Worm (Caenorhabditis elegans) whole organism, L3 larva: Measurements from ENCODE around the gene rsf-1.

ENCODE experiments used
- R02D3.7 ChIP-seq: fragments of 150-350 bp; optimal IDR thresholded peaks from 2 replicates; lab custom pipeline; 2014; ENCODE audit warnings: missing biosample characterization, missing genetic modification characterization
- ZK546.5 ChIP-seq: sonication (generic microtip); optimal IDR thresholded peaks from 2 replicates; lab custom pipeline; 2017; ENCODE audit warnings: missing biosample characterization, missing genetic modification characterization
- aly-2 ChIP-seq: fragments of 150-350 bp; optimal IDR thresholded peaks from 2 replicates; lab custom pipeline; 2014; ENCODE audit warnings: missing biosample characterization, missing genetic modification characterization
- ceh-16 ChIP-seq: sonication (generic microtip); optimal IDR thresholded peaks from 2 replicates; lab custom pipeline; 2017; ENCODE audit warnings: missing biosample characterization, missing genetic modification characterization
- ceh-82 ChIP-seq: fragments of 150-350 bp; optimal IDR thresholded peaks from 2 replicates; lab custom pipeline; 2014; ENCODE audit warnings: missing biosample characterization, missing genetic modification characterization
- ceh-9 ChIP-seq: sonication (generic microtip); optimal IDR thresholded peaks from 2 replicates; lab custom pipeline; 2018; ENCODE audit warnings: missing biosample characterization, missing genetic modification characterization
- daf-12 ChIP-seq: fragments of 150-350 bp; optimal IDR thresholded peaks from 2 replicates; lab custom pipeline; 2014; ENCODE audit warnings: missing biosample characterization, missing genetic modification reagents, missing genetic modification characterization
- egl-27 ChIP-seq: sonication (generic microtip); optimal IDR thresholded peaks from 4 replicates; lab custom pipeline; 2017; ENCODE audit warnings: missing biosample characterization, missing genetic modification reagents, missing genetic modification characterization
- elt-2 ChIP-seq: sonication (generic microtip); optimal IDR thresholded peaks from 2 replicates; lab custom pipeline; 2016; ENCODE audit warnings: missing genetic modification reagents, mild to moderate bottlenecking, missing genetic modification characterization, missing compliant biosample characterization
- elt-3 ChIP-seq, 3 experiments: fragments of 150-350 bp in 1 of 3; sonication (generic microtip) in 2 of 3; optimal IDR thresholded peaks; 2 replicates in 2 of 3; 4 replicates in 1 of 3; lab custom pipeline; 2014 to 2017; ENCODE audit warnings: missing biosample characterization in 3 of 3, missing genetic modification characterization in 3 of 3
- eor-1 ChIP-seq, 2 experiments: fragments of 150-350 bp; optimal IDR thresholded peaks; 2 replicates each; lab custom pipeline; 2014 to 2018; ENCODE audit warnings: missing biosample characterization in 2 of 2, missing genetic modification characterization in 2 of 2
- fkh-10 ChIP-seq: sonication (generic microtip); optimal IDR thresholded peaks from 2 replicates; lab custom pipeline; 2017; ENCODE audit warnings: missing biosample characterization, missing genetic modification reagents, missing genetic modification characterization
- fkh-2 ChIP-seq: fragments of 150-350 bp; optimal IDR thresholded peaks from 2 replicates; lab custom pipeline; 2014; ENCODE audit warnings: missing biosample characterization, missing genetic modification reagents, missing genetic modification characterization
- hmg-11 ChIP-seq: sonication (generic microtip); optimal IDR thresholded peaks from 2 replicates; lab custom pipeline; 2016; ENCODE audit warnings: missing genetic modification characterization, missing compliant biosample characterization
- mdl-1 ChIP-seq: fragments of 150-350 bp; optimal IDR thresholded peaks from 2 replicates; lab custom pipeline; 2014; ENCODE audit warnings: missing biosample characterization, missing genetic modification characterization
- mml-1 ChIP-seq: fragments of 150-350 bp; sonication (generic microtip); optimal IDR thresholded peaks from 3 replicates; lab custom pipeline; 2014; ENCODE audit warnings: missing biosample characterization, missing genetic modification characterization
- nfya-1 ChIP-seq: sonication (generic microtip); optimal IDR thresholded peaks from 2 replicates; lab custom pipeline; 2017; ENCODE audit warnings: missing genetic modification characterization, mild to moderate bottlenecking, missing compliant biosample characterization, antibody characterized with exemption, moderate library complexity; ENCODE audit not compliant: insufficient read depth
- nhr-11 ChIP-seq: fragments of 150-350 bp; optimal IDR thresholded peaks from 2 replicates; lab custom pipeline; 2014; ENCODE audit warnings: missing biosample characterization, missing genetic modification characterization
- nhr-12 ChIP-seq: fragments of 150-350 bp; optimal IDR thresholded peaks from 2 replicates; lab custom pipeline; 2014; ENCODE audit warnings: missing biosample characterization, missing genetic modification characterization
- nhr-23 ChIP-seq: fragments of 150-350 bp; optimal IDR thresholded peaks from 2 replicates; lab custom pipeline; 2014; ENCODE audit warnings: missing biosample characterization, missing genetic modification reagents, missing genetic modification characterization
- nhr-237 ChIP-seq: fragments of 150-350 bp; optimal IDR thresholded peaks from 2 replicates; lab custom pipeline; 2014; ENCODE audit warnings: missing biosample characterization, missing genetic modification characterization
- nhr-25 ChIP-seq: sonication (generic microtip); optimal IDR thresholded peaks from 2 replicates; lab custom pipeline; 2017; ENCODE audit warnings: missing biosample characterization, missing genetic modification characterization
- nhr-28 ChIP-seq: fragments of 150-350 bp; optimal IDR thresholded peaks from 2 replicates; lab custom pipeline; 2014; ENCODE audit warnings: missing biosample characterization, missing genetic modification characterization
- nhr-67 ChIP-seq: fragments of 150-350 bp; optimal IDR thresholded peaks from 2 replicates; lab custom pipeline; 2014; ENCODE audit warnings: missing biosample characterization, missing genetic modification characterization
- nhr-76 ChIP-seq: fragments of 150-350 bp; sonication (generic microtip); optimal IDR thresholded peaks from 5 replicates; lab custom pipeline; 2014; ENCODE audit warnings: missing biosample characterization, missing genetic modification characterization
- pqm-1 ChIP-seq: fragments of 150-350 bp; optimal IDR thresholded peaks from 2 replicates; lab custom pipeline; 2017; ENCODE audit warnings: missing biosample characterization, missing genetic modification characterization, inconsistent platforms
- sea-2 ChIP-seq: fragments of 150-350 bp; sonication (generic microtip); optimal IDR thresholded peaks from 4 replicates; lab custom pipeline; 2014; ENCODE audit warnings: missing biosample characterization, missing genetic modification reagents, missing genetic modification characterization
- snpc-4 ChIP-seq: fragments of 150-350 bp; optimal IDR thresholded peaks from 2 replicates; lab custom pipeline; 2014; ENCODE audit warnings: missing biosample characterization, missing genetic modification characterization
- tbx-2 ChIP-seq: sonication (generic microtip); optimal IDR thresholded peaks from 2 replicates; lab custom pipeline; 2016; ENCODE audit warnings: mild to moderate bottlenecking, missing genetic modification characterization, missing compliant biosample characterization
- unc-39 ChIP-seq: sonication (generic microtip); optimal IDR thresholded peaks from 4 replicates; lab custom pipeline; 2017; ENCODE audit warnings: missing biosample characterization, missing genetic modification characterization
- zag-1 ChIP-seq: fragments of 150-350 bp; optimal IDR thresholded peaks from 2 replicates; lab custom pipeline; 2014; ENCODE audit warnings: missing biosample characterization, missing genetic modification characterization
- ztf-11 ChIP-seq: fragments of 150-350 bp; optimal IDR thresholded peaks from 2 replicates; lab custom pipeline; 2014; ENCODE audit warnings: missing biosample characterization, missing genetic modification characterization
- ztf-4 ChIP-seq: fragments of 150-350 bp; optimal IDR thresholded peaks from 2 replicates; lab custom pipeline; 2014; ENCODE audit warnings: missing biosample characterization, missing genetic modification characterization

rsf-1 gene

DNA sequence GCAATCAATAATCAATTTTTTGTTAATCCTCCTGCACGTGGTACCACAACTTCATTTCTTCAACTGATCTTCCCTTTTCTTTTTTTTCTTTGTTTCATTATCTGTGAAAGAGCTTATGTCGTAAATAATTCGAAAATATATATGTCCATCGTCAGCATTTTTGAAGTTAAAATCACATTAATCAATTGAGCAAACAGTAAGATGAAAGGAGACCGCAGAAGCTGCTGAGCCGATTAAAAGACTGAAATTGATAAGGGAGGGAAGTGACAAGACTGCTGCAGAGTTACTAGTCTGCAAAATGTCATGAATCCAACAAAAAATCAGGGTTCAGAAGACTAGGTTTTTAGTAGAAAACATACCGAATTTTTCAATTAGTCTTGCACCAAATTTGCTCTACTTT is 22.4 kb upstream of the rsf-1 start:
- TF ChIP-seq pqm-1 (tag; lab: Kevin White, UChicago): peak; percentile 31
- no peak for TF ChIP-seq nhr-25 (tag; lab: Kevin White, UChicago)
- TF ChIP-seq fkh-10: no peak
- no peak for TF ChIP-seq R02D3.7 (tag; lab: Kevin White, UChicago)
- TF ChIP-seq unc-39: no peak
- TF ChIP-seq nhr-67 (tag; lab: Kevin White, UChicago): no peak
- no peak for TF ChIP-seq egl-27 (tag; lab: Kevin White, UChicago)
- TF ChIP-seq elt-2 (tag; lab: Kevin White, UChicago): peak; percentile 63

- TF ChIP-seq ZK546.5 (tag; lab: Kevin White, UChicago) (no peak), nhr-237 (tag; lab: Kevin White, UChicago) (no peak), hmg-11 (no peak), ceh-16 (tag; lab: Kevin White, UChicago) (no peak), fkh-10 (no peak), elt-3 (tag; optimal IDR thresholded peaks at IDR 0.05; lab: Kevin White, UChicago) (no peak), nhr-76 (tag; lab: Kevin White, UChicago) (no peak), ceh-82 (tag; lab: Kevin White, UChicago) (no peak), nhr-28 (no peak), fkh-2 (no peak), nhr-25 (tag; lab: Kevin White, UChicago) (no peak), nhr-23 (tag; lab: Kevin White, UChicago) (no peak), ztf-4 (tag; lab: Kevin White, UChicago) (no peak), mml-1 (tag; lab: Kevin White, UChicago) (no peak), tbx-2 (no peak), ztf-11 (tag; lab: Kevin White, UChicago) (no peak), ceh-9 (tag; lab: Kevin White, UChicago) (no peak)
- TF ChIP-seq, all 47 proteins: peak for 0
Measured at ce11 chrII:11284701-11285100, 21.5 kb upstream of the rsf-1 start.

DNA sequence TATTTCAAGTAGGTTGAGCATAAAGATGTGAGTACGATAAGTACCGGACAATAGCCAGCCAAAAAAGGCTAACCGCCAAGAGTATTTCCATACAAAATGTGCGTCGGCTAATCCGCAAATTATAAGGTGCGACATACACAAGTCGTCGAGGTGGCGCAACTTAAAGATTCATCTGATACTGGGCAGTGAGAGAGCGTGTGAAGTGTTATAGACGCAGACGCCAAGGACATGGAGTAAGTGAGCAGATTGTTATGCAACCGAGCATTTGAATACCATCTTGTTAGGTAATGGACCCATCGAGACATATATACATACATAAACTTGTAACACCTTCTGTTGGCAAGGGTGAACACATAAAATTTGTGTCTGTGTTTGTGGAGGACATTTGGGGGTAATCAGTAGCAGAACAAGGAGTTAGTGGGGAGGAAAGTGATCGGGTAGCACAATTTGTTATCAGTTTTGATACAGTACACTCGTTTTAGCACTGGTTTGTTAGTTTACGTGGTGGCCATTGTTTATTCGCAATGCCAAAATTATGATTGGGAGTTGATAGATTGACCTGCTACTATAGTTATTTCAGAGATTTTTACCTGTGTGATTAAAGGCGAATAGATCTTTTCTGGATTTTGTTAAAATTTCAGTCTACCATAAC is 20.8 kb upstream of the rsf-1 start:
- TF ChIP-seq mml-1 (tag; lab: Kevin White, UChicago) (no peak), sea-2 (GFP tag; lab: Kevin White, UChicago) (no peak), elt-2 (tag; lab: Kevin White, UChicago) (peak; percentile 41), nfya-1 (tag; lab: Kevin White, UChicago) (peak; percentile 62), nhr-67 (tag; lab: Kevin White, UChicago) (no peak), ceh-9 (tag; lab: Kevin White, UChicago) (no peak), snpc-4 (tag; lab: Kevin White, UChicago) (no peak), hmg-11 (no peak), eor-1 (tag; optimal IDR thresholded peaks at IDR 0.05; lab: Kevin White, UChicago) (no peak), ceh-16 (tag; lab: Kevin White, UChicago) (no peak), ztf-4 (tag; lab: Kevin White, UChicago) (no peak), elt-3 (tag; optimal IDR thresholded peaks at IDR 0.05; lab: Kevin White, UChicago) (no peak), egl-27 (tag; lab: Kevin White, UChicago) (no peak), nhr-28 (no peak), ZK546.5 (tag; lab: Kevin White, UChicago) (no peak), zag-1 (tag; lab: Kevin White, UChicago) (no peak)

DNA sequence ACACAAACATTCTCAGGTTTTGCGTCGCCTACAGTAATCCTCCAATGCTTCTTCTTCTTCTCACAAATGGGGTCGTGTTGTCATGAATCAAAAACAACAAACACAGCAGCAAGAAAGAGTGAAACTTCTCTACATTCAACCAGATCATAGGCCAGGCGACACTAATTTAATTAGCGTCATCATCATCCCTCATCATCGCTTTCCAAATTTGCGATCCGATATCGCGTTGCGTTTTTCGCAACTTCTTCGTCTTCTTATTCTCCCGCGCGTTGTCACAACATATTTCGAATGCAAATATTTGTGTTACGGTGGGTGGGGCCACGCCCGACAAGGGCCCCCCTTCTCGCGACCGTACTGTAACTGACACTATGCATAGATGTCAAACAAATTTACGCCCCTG is 19.8 kb upstream of the rsf-1 start:
- no peak for TF ChIP-seq nfya-1 (tag; lab: Kevin White, UChicago)
- no peak for TF ChIP-seq nhr-23 (tag; lab: Kevin White, UChicago)
- no peak for TF ChIP-seq elt-2 (tag; lab: Kevin White, UChicago)
- TF ChIP-seq aly-2 (tag; lab: Kevin White, UChicago): no peak
- TF ChIP-seq sea-2 (GFP tag; lab: Kevin White, UChicago): no peak
- no peak for TF ChIP-seq nhr-76 (tag; lab: Kevin White, UChicago)
- TF ChIP-seq mdl-1 (tag; lab: Kevin White, UChicago): no peak

DNA sequence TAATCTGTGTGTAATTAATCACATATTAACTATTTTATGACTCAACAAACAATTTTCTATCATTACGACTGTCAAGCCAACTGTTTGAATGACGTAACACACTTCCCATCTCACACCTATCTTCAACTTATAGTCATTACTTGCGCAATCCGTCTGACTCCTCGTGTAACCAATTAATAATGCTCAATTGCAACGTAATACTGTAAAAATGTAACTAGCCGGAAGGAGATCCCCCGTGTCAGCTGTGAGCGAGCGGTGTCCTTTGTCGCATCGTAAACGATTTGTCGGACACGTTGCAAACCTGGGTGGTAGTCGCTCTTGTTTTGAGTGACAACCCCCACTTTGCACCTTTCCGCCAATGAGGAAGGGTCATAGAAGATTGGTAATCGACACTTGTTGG is 18.1 kb upstream of the rsf-1 start:
- TF ChIP-seq nhr-11 (tag; lab: Kevin White, UChicago): no peak
- no peak for TF ChIP-seq nhr-12 (tag; lab: Kevin White, UChicago)
- TF ChIP-seq daf-12: no peak
- no peak for TF ChIP-seq snpc-4 (tag; lab: Kevin White, UChicago)
